Fruit fly (Drosophila melanogaster) whole organism, wandering third instar larva: Measurements from ENCODE around the gene CG33346.

Source experiments
- Abd-B ChIP-seq: fragments of >200 bp; optimal IDR thresholded peaks from 2 replicates; lab custom pipeline; 2017; ENCODE audit warnings: missing biosample characterization, missing genetic modification characterization
- CG32264 ChIP-seq: fragments of 200-800 bp; sonication (Bioruptor generic); optimal IDR thresholded peaks from 2 replicates; lab custom pipeline; 2016; ENCODE audit warnings: missing biosample characterization, missing genetic modification characterization
- CG9705 ChIP-seq: fragments of 200-800 bp; sonication (Bioruptor generic); optimal IDR thresholded peaks from 2 replicates; lab custom pipeline; 2018; ENCODE audit warnings: missing biosample characterization, mild to moderate bottlenecking, missing genetic modification characterization
- Dif ChIP-seq: fragments of 200-275, 200-300 bp; sonication (Bioruptor generic); optimal IDR thresholded peaks from 2 replicates; lab custom pipeline; 2018; ENCODE audit warnings: missing biosample characterization, missing genetic modification characterization; ENCODE audit not compliant: partially characterized antibody
- HLH106 ChIP-seq: fragments of 200-800 bp; optimal IDR thresholded peaks from 3 replicates; lab custom pipeline; 2019; ENCODE audit warnings: missing biosample characterization, mild to moderate bottlenecking, missing genetic modification characterization, moderate library complexity
- Hnf4 ChIP-seq: fragments of 200-800 bp; sonication (Bioruptor generic); optimal IDR thresholded peaks from 2 replicates; lab custom pipeline; 2016; ENCODE audit warnings: missing biosample characterization, mild to moderate bottlenecking, missing genetic modification characterization
- OdsH ChIP-seq: fragments of 200-800 bp; sonication (Bioruptor generic); optimal IDR thresholded peaks from 2 replicates; lab custom pipeline; 2016; ENCODE audit warnings: missing biosample characterization, mild to moderate bottlenecking, missing genetic modification characterization
- Rel ChIP-seq, 2 experiments: fragments of 200-800 bp; sonication (Bioruptor generic) in 1 of 2; optimal IDR thresholded peaks; 2 replicates in 1 of 2; 3 replicates in 1 of 2; lab custom pipeline; 2016 to 2019; ENCODE audit warnings: mild to moderate bottlenecking in 2 of 2, missing biosample characterization in 2 of 2, missing genetic modification characterization in 2 of 2, moderate library complexity in 1 of 2
- Sp1 ChIP-seq: fragments of 200-800 bp; sonication (Bioruptor generic); optimal IDR thresholded peaks from 3 replicates; lab custom pipeline; 2019; ENCODE audit warnings: missing biosample characterization, mild to moderate bottlenecking, missing genetic modification characterization, moderate library complexity
- Vsx2 ChIP-seq: fragments of 200-300, 225-300 bp; sonication (Bioruptor generic); optimal IDR thresholded peaks from 2 replicates; lab custom pipeline; 2018; ENCODE audit warnings: missing biosample characterization, missing genetic modification characterization; ENCODE audit not compliant: partially characterized antibody
- brk ChIP-seq: fragments of 200-800 bp; sonication (Bioruptor generic); optimal IDR thresholded peaks from 2 replicates; lab custom pipeline; 2016; ENCODE audit warnings: missing biosample characterization, mild to moderate bottlenecking, missing genetic modification characterization
- dl ChIP-seq, 2 experiments: fragments of 175-275, 200-275 bp in 1 of 2; fragments of 200-275 bp in 1 of 2; sonication (Bioruptor generic); optimal IDR thresholded peaks; lab custom pipeline; 2018; ENCODE audit warnings: mild to moderate bottlenecking in 2 of 2, missing biosample characterization in 2 of 2, missing genetic modification characterization in 2 of 2, moderate library complexity in 2 of 2; ENCODE audit not compliant: partially characterized antibody in 2 of 2, insufficient read depth in 1 of 2
- dmrt93B ChIP-seq: fragments of 200-800 bp; sonication (Bioruptor generic); optimal IDR thresholded peaks from 2 replicates; lab custom pipeline; 2018; ENCODE audit warnings: missing biosample characterization, mild to moderate bottlenecking, missing genetic modification characterization
- dsf ChIP-seq: sonication (Bioruptor generic); optimal IDR thresholded peaks from 2 replicates; lab custom pipeline; 2016; ENCODE audit warnings: missing biosample characterization, missing genetic modification characterization, borderline replicate concordance
- ey ChIP-seq: fragments of 200-800 bp; sonication (Bioruptor generic); optimal IDR thresholded peaks from 2 replicates; lab custom pipeline; 2016; ENCODE audit warnings: missing biosample characterization, missing genetic modification characterization
- foxo ChIP-seq, 2 experiments: fragments of 200-800 bp; sonication (Bioruptor generic); optimal IDR thresholded peaks; 2 replicates in 1 of 2; 3 replicates in 1 of 2; lab custom pipeline; 2016 to 2017; ENCODE audit warnings: missing biosample characterization in 2 of 2, missing genetic modification characterization in 2 of 2
- fru ChIP-seq: fragments of 200-800 bp; sonication (Bioruptor generic); optimal IDR thresholded peaks from 3 replicates; lab custom pipeline; 2016; ENCODE audit warnings: missing biosample characterization, mild to moderate bottlenecking, missing genetic modification characterization
- h ChIP-seq: fragments of 200-800 bp; sonication (Bioruptor generic); optimal IDR thresholded peaks from 3 replicates; lab custom pipeline; 2016; ENCODE audit warnings: missing biosample characterization, mild to moderate bottlenecking, missing genetic modification characterization
- lola ChIP-seq: fragments of >200 bp; optimal IDR thresholded peaks from 2 replicates; lab custom pipeline; 2017; ENCODE audit warnings: missing biosample characterization, missing genetic modification characterization
- psq ChIP-seq: fragments of 200-800 bp; sonication (Bioruptor generic); optimal IDR thresholded peaks from 3 replicates; lab custom pipeline; 2017; ENCODE audit warnings: missing biosample characterization, mild to moderate bottlenecking, missing genetic modification characterization, moderate library complexity
- rgr ChIP-seq: fragments of 200-800 bp; sonication (Bioruptor generic); optimal IDR thresholded peaks from 3 replicates; lab custom pipeline; 2016; ENCODE audit warnings: missing biosample characterization, mild to moderate bottlenecking, missing genetic modification characterization
- sage ChIP-seq: fragments of 200-800 bp; sonication (Bioruptor generic); optimal IDR thresholded peaks from 2 replicates; lab custom pipeline; 2016; ENCODE audit warnings: missing biosample characterization, mild to moderate bottlenecking, missing genetic modification characterization
- sv ChIP-seq: fragments of 200-800 bp; sonication (Bioruptor generic); optimal IDR thresholded peaks from 3 replicates; lab custom pipeline; 2016; ENCODE audit warnings: missing biosample characterization, missing genetic modification characterization
- usp ChIP-seq: fragments of >200 bp; optimal IDR thresholded peaks from 2 replicates; lab custom pipeline; 2017; ENCODE audit warnings: missing biosample characterization, missing genetic modification characterization
- woc ChIP-seq: sonication (Bioruptor generic); optimal IDR thresholded peaks from 2 replicates; lab custom pipeline; 2016; ENCODE audit warnings: missing biosample characterization, mild to moderate bottlenecking, missing genetic modification characterization

Gene CG33346

dm6 chr3R:28674788-28675187 lies 5.8 kb downstream of the CG33346 start, which contains the start of gene snu:
Gene snu (plus strand): TSS chr3R:28675041.
- TF ChIP-seq OdsH (GFP tag; lab: Kevin White, UChicago) (no peak), Sp1 (GFP tag; lab: Kevin White, UChicago) (peak; percentile 13), lola (GFP tag; lab: Kevin White, UChicago) (no peak), Vsx2 (GFP tag; lab: Kevin White, UChicago) (no peak), psq (GFP tag; lab: Kevin White, UChicago) (no peak), sage (GFP tag; lab: Kevin White, UChicago) (no peak), h (GFP tag; lab: Kevin White, UChicago) (peak; percentile 3), usp (no peak), Rel (GFP tag; optimal IDR thresholded peaks at IDR 0.05; lab: Kevin White, UChicago) (no peak), Rel (tag; optimal IDR thresholded peaks at IDR 0.05; lab: Kevin White, UChicago) (peak; percentile 3), CG9705 (GFP tag; lab: Kevin White, UChicago) (no peak), dl (GFP tag; optimal IDR thresholded peaks at IDR 0.05; lab: Kevin White, UChicago; ENCODE audit: insufficient read depth in 1 of 2, partially characterized antibody in 2 of 2) (peak in 1 of 2 experiments; percentile 25), fru (GFP tag; lab: Kevin White, UChicago) (no peak), ey (GFP tag; lab: Kevin White, UChicago) (no peak), woc (GFP tag; lab: Kevin White, UChicago) (no peak), rgr (no peak)

- peak; percentile 56 for TF ChIP-seq sv (GFP tag; lab: Kevin White, UChicago)
- no peak for TF ChIP-seq HLH106
Observed at dm6 chr3R:28676870-28677526, 8.0 kb downstream of the CG33346 start.

- TF ChIP-seq HLH106 = peak; percentile 22
- no peak for TF ChIP-seq h (GFP tag; lab: Kevin White, UChicago)
- TF ChIP-seq Hnf4 (GFP tag; lab: Kevin White, UChicago) = no peak
- TF ChIP-seq Dif (GFP tag; lab: Kevin White, UChicago) = peak; percentile 75
- TF ChIP-seq brk (GFP tag; lab: Kevin White, UChicago) = peak; percentile 54
- TF ChIP-seq Abd-B (GFP tag; lab: Kevin White, UChicago) = no peak
- TF ChIP-seq Vsx2 (GFP tag; lab: Kevin White, UChicago) = peak; percentile 36
- TF ChIP-seq Sp1 (GFP tag; lab: Kevin White, UChicago) = peak; percentile 5
- TF ChIP-seq sage (GFP tag; lab: Kevin White, UChicago) = peak; percentile 17
- TF ChIP-seq dl (GFP tag; optimal IDR thresholded peaks at IDR 0.05; lab: Kevin White, UChicago; ENCODE audit: insufficient read depth in 1 of 2, partially characterized antibody in 2 of 2) = peak in 1 of 2 experiments; percentile 17
- TF ChIP-seq dsf (GFP tag; lab: Kevin White, UChicago) = no peak
Observed at dm6 chr3R:28677527-28678134, 8.6 kb downstream of the CG33346 start.

dm6 chr3R:28679583-28679982 lies 10.6 kb downstream of the CG33346 start:
- no peak for TF ChIP-seq dsf (GFP tag; lab: Kevin White, UChicago)
- no peak for TF ChIP-seq usp
- no peak for TF ChIP-seq brk (GFP tag; lab: Kevin White, UChicago)
- no peak for TF ChIP-seq OdsH (GFP tag; lab: Kevin White, UChicago)
- no peak for TF ChIP-seq foxo (GFP tag; optimal IDR thresholded peaks at IDR 0.05; lab: Kevin White, UChicago)
- no peak for TF ChIP-seq h (GFP tag; lab: Kevin White, UChicago)
- TF ChIP-seq Dif (GFP tag; lab: Kevin White, UChicago) = no peak
- TF ChIP-seq Hnf4 (GFP tag; lab: Kevin White, UChicago) = no peak
- TF ChIP-seq dmrt93B (GFP tag; lab: Kevin White, UChicago) = no peak
- no peak for TF ChIP-seq Sp1 (GFP tag; lab: Kevin White, UChicago)
- no peak for TF ChIP-seq CG32264
- TF ChIP-seq sv (GFP tag; lab: Kevin White, UChicago) = no peak
- TF ChIP-seq lola (GFP tag; lab: Kevin White, UChicago) = no peak
- TF ChIP-seq CG9705 (GFP tag; lab: Kevin White, UChicago) = no peak
- no peak for TF ChIP-seq Rel (GFP tag; optimal IDR thresholded peaks at IDR 0.05; lab: Kevin White, UChicago)
- no peak for TF ChIP-seq Rel (tag; optimal IDR thresholded peaks at IDR 0.05; lab: Kevin White, UChicago)
